Fruit fly (Drosophila melanogaster) whole organism, embryonic: ENCODE measurements around the gene CG18135.

Source experiments
- Atf-2 ChIP-seq: fragments of 200-800 bp; sonication (Bioruptor generic); optimal IDR thresholded peaks from 2 replicates; lab custom pipeline; 2016; ENCODE audit warnings: missing biosample characterization, missing genetic modification characterization
- CG10366 ChIP-seq: fragments of 200-800 bp; sonication (Bioruptor generic); IDR thresholded peaks from 2 replicates; pipeline ENCODE4 v1.3.6; 2022; ENCODE audit warnings: missing biosample characterization, missing genetic modification characterization
- CG12219 ChIP-seq: fragments of 200-800 bp; sonication (Bioruptor generic); optimal IDR thresholded peaks from 3 replicates; lab custom pipeline; 2018; ENCODE audit warnings: missing biosample characterization, mild to moderate bottlenecking, missing genetic modification characterization
- CG12236 ChIP-seq: fragments of 200-800 bp; sonication (Bioruptor generic); optimal IDR thresholded peaks from 2 replicates; lab custom pipeline; 2016; ENCODE audit warnings: missing biosample characterization, missing genetic modification characterization
- CG12744 ChIP-seq: fragments of 200-800 bp; sonication (Bioruptor generic); optimal IDR thresholded peaks from 2 replicates; lab custom pipeline; 2016; ENCODE audit warnings: missing biosample characterization, missing genetic modification characterization
- CG13424 ChIP-seq: fragments of 200-800 bp; sonication (Bioruptor generic); optimal IDR thresholded peaks from 2 replicates; lab custom pipeline; 2019; ENCODE audit warnings: missing biosample characterization, mild to moderate bottlenecking, missing genetic modification characterization, moderate library complexity
- CG14667 ChIP-seq: fragments of 200-800 bp; sonication (Bioruptor generic); IDR thresholded peaks from 2 replicates; pipeline ENCODE4 v1.3.6; 2022; ENCODE audit warnings: missing biosample characterization, missing genetic modification characterization
- CG15514 ChIP-seq: fragments of 200-800 bp; sonication (Bioruptor generic); optimal IDR thresholded peaks from 3 replicates; lab custom pipeline; 2017; ENCODE audit warnings: missing biosample characterization, missing genetic modification characterization, mild to moderate bottlenecking, moderate library complexity, missing genetic modification reagents
- CG16779 ChIP-seq: fragments of 200-800 bp; sonication (Bioruptor generic); IDR thresholded peaks from 2 replicates; pipeline ENCODE4 v1.3.6; 2022; ENCODE audit warnings: missing biosample characterization, missing genetic modification characterization
- CG17361 ChIP-seq: fragments of 200-800 bp; sonication (Bioruptor generic); IDR thresholded peaks from 3 replicates; pipeline ENCODE4 v1.3.6; 2022; ENCODE audit warnings: missing biosample characterization, missing genetic modification characterization
- CG17912 ChIP-seq: fragments of 200-800 bp; sonication (Bioruptor generic); optimal IDR thresholded peaks from 2 replicates; lab custom pipeline; 2018; ENCODE audit warnings: missing biosample characterization, mild to moderate bottlenecking, missing genetic modification characterization
- CG2199 ChIP-seq: fragments of 200-800 bp; sonication (Bioruptor generic); IDR thresholded peaks from 3 replicates; pipeline ENCODE4 v1.3.6; 2022; ENCODE audit warnings: missing biosample characterization, missing genetic modification characterization
- CG31388 ChIP-seq: fragments of 200-800 bp; sonication (Bioruptor generic); optimal IDR thresholded peaks from 2 replicates; lab custom pipeline; 2016; ENCODE audit warnings: missing biosample characterization, missing genetic modification characterization
- CG34376 ChIP-seq: fragments of 200-800 bp; sonication (Bioruptor generic); optimal IDR thresholded peaks from 2 replicates; lab custom pipeline; 2018; ENCODE audit warnings: missing biosample characterization, mild to moderate bottlenecking, missing genetic modification characterization
- CG6683 ChIP-seq: fragments of 200-800 bp; sonication (Bioruptor generic); optimal IDR thresholded peaks from 2 replicates; lab custom pipeline; 2017; ENCODE audit warnings: missing biosample characterization, mild to moderate bottlenecking, missing genetic modification characterization, missing genetic modification reagents
- CG6791 ChIP-seq: fragments of 200-800 bp; sonication (Bioruptor generic); IDR thresholded peaks from 3 replicates; pipeline ENCODE4 v1.3.6; 2022; ENCODE audit warnings: missing biosample characterization, missing genetic modification characterization; ENCODE audit not compliant: partially characterized antibody
- CG7987 ChIP-seq: fragments of 200-800 bp; sonication (Bioruptor generic); optimal IDR thresholded peaks from 2 replicates; lab custom pipeline; 2018; ENCODE audit warnings: missing biosample characterization, mild to moderate bottlenecking, missing genetic modification characterization, moderate library complexity
- CG8089 ChIP-seq: fragments of 200-800 bp; sonication (Bioruptor generic); optimal IDR thresholded peaks from 3 replicates; lab custom pipeline; 2016; ENCODE audit warnings: missing biosample characterization, missing genetic modification characterization
- CTCF ChIP-seq: fragments of 200-800 bp; sonication (Bioruptor generic); optimal IDR thresholded peaks from 2 replicates; lab custom pipeline; 2017; ENCODE audit warnings: missing biosample characterization, mild to moderate bottlenecking, missing genetic modification characterization, moderate library complexity
- CoRest ChIP-seq: fragments of 200-800 bp; sonication (Bioruptor generic); optimal IDR thresholded peaks from 3 replicates; lab custom pipeline; 2018; ENCODE audit warnings: missing biosample characterization, mild to moderate bottlenecking, missing genetic modification characterization, moderate library complexity
- D19B ChIP-seq: fragments of 200-800 bp; sonication (Bioruptor generic); optimal IDR thresholded peaks from 2 replicates; lab custom pipeline; 2017; ENCODE audit warnings: missing biosample characterization, mild to moderate bottlenecking, missing genetic modification characterization
- Doc3 ChIP-seq: fragments of 200-800 bp; sonication (Bioruptor generic); IDR thresholded peaks from 3 replicates; pipeline ENCODE4 v1.3.6; 2022; ENCODE audit warnings: missing biosample characterization, missing genetic modification characterization; ENCODE audit not compliant: partially characterized antibody
- E2f1 ChIP-seq: fragments of 200-800 bp; sonication (Bioruptor generic); IDR thresholded peaks from 2 replicates; pipeline ENCODE4 v1.3.6; 2022; ENCODE audit warnings: missing biosample characterization, missing genetic modification characterization
- E2f2 ChIP-seq: fragments of 200-800 bp; sonication (Bioruptor generic); IDR thresholded peaks from 2 replicates; pipeline ENCODE4 v1.3.6; 2022; ENCODE audit warnings: missing biosample characterization, missing genetic modification characterization
- Ets97D ChIP-seq: fragments of 200-800 bp; sonication (Bioruptor generic); optimal IDR thresholded peaks from 3 replicates; lab custom pipeline; 2016; ENCODE audit warnings: missing biosample characterization, missing genetic modification characterization
- Fer2 ChIP-seq: fragments of 200-800 bp; sonication (Bioruptor generic); optimal IDR thresholded peaks from 2 replicates; lab custom pipeline; 2018; ENCODE audit warnings: missing biosample characterization, mild to moderate bottlenecking, missing genetic modification characterization, moderate library complexity
- GATAe ChIP-seq: fragments of 200-800 bp; sonication (Bioruptor generic); conservative IDR thresholded peaks from 2 replicates; pipeline ENCODE4 v1.3.6; 2022; ENCODE audit warnings: missing biosample characterization, missing genetic modification characterization
- Gug ChIP-seq: fragments of 200-800 bp; sonication (Bioruptor generic); IDR thresholded peaks from 4 replicates; pipeline ENCODE4 v1.3.6; 2022; ENCODE audit warnings: missing biosample characterization, missing genetic modification characterization
- H2.0 ChIP-seq: fragments of 200-800 bp; sonication (Bioruptor generic); IDR thresholded peaks from 2 replicates; pipeline ENCODE4 v1.3.6; 2022; ENCODE audit warnings: missing biosample characterization, missing genetic modification characterization
- NfI ChIP-seq: fragments of 200-800 bp; sonication (Bioruptor generic); optimal IDR thresholded peaks from 3 replicates; lab custom pipeline; 2018; ENCODE audit warnings: missing biosample characterization, mild to moderate bottlenecking, missing genetic modification characterization, moderate library complexity
- Rfx ChIP-seq: fragments of 200-800 bp; sonication (Bioruptor generic); IDR thresholded peaks from 2 replicates; pipeline ENCODE4 v1.3.6; 2022; ENCODE audit warnings: missing biosample characterization, missing genetic modification characterization
- Sry-β ChIP-seq: fragments of 200-800 bp; sonication (Bioruptor generic); optimal IDR thresholded peaks from 2 replicates; lab custom pipeline; 2018; ENCODE audit warnings: missing biosample characterization, mild to moderate bottlenecking, missing genetic modification characterization, moderate library complexity
- btn ChIP-seq: fragments of 200-800 bp; sonication (Bioruptor generic); optimal IDR thresholded peaks from 2 replicates; lab custom pipeline; 2016; ENCODE audit warnings: missing biosample characterization, missing genetic modification characterization
- ci ChIP-seq: fragments of 200-800 bp; sonication (Bioruptor generic); IDR thresholded peaks from 3 replicates; pipeline ENCODE4 v1.3.6; 2022; ENCODE audit warnings: missing biosample characterization, missing genetic modification characterization
- dm ChIP-seq: fragments of 200-800 bp; sonication (Bioruptor generic); optimal IDR thresholded peaks from 3 replicates; lab custom pipeline; 2016; ENCODE audit warnings: missing biosample characterization, missing genetic modification characterization
- dmrt11E ChIP-seq: fragments of 200-800 bp; sonication (Bioruptor generic); optimal IDR thresholded peaks from 3 replicates; lab custom pipeline; 2018; ENCODE audit warnings: missing biosample characterization, mild to moderate bottlenecking, missing genetic modification characterization, moderate library complexity
- gcm ChIP-seq: fragments of 200-800 bp; sonication (Bioruptor generic); optimal IDR thresholded peaks from 2 replicates; lab custom pipeline; 2019; ENCODE audit warnings: missing biosample characterization, mild to moderate bottlenecking, missing genetic modification characterization, moderate library complexity
- gro ChIP-seq: fragments of 200-800 bp; sonication (Bioruptor generic); optimal IDR thresholded peaks from 2 replicates; lab custom pipeline; 2016; ENCODE audit warnings: missing biosample characterization, missing genetic modification characterization
- her ChIP-seq: fragments of 200-800 bp; sonication (Bioruptor generic); optimal IDR thresholded peaks from 2 replicates; lab custom pipeline; 2016; ENCODE audit warnings: missing biosample characterization, missing genetic modification characterization
- inv ChIP-seq: fragments of 200-800 bp; sonication (Bioruptor generic); IDR thresholded peaks from 2 replicates; pipeline ENCODE4 v1.3.6; 2022; ENCODE audit warnings: missing biosample characterization, missing genetic modification characterization; ENCODE audit not compliant: partially characterized antibody
- jigr1 ChIP-seq: fragments of 200-800 bp; sonication (Bioruptor generic); IDR thresholded peaks from 3 replicates; pipeline ENCODE4 v1.3.6; 2022; ENCODE audit warnings: missing biosample characterization, missing genetic modification characterization
- jumu ChIP-seq: fragments of 200-800 bp; sonication (Bioruptor generic); optimal IDR thresholded peaks from 3 replicates; lab custom pipeline; 2016; ENCODE audit warnings: missing biosample characterization, missing genetic modification characterization
- ken ChIP-seq: fragments of 200-800 bp; sonication (Bioruptor generic); IDR thresholded peaks from 3 replicates; pipeline ENCODE4 v1.3.6; 2022; ENCODE audit warnings: missing biosample characterization, missing genetic modification characterization
- lmd ChIP-seq: fragments of 200-800 bp; sonication (Bioruptor generic); IDR thresholded peaks from 2 replicates; pipeline ENCODE4 v1.3.6; 2022; ENCODE audit warnings: missing biosample characterization, missing genetic modification characterization
- onecut ChIP-seq: fragments of 200-800 bp; sonication (Bioruptor generic); IDR thresholded peaks from 2 replicates; pipeline ENCODE4 v1.3.6; 2022; ENCODE audit warnings: missing biosample characterization, missing genetic modification characterization
- psq ChIP-seq: fragments of 200-800 bp; sonication (Bioruptor generic); optimal IDR thresholded peaks from 2 replicates; lab custom pipeline; 2017; ENCODE audit warnings: missing biosample characterization, missing genetic modification characterization
- pzg ChIP-seq: fragments of 200-800 bp; sonication (Bioruptor generic); optimal IDR thresholded peaks from 3 replicates; lab custom pipeline; 2018; ENCODE audit warnings: missing biosample characterization, mild to moderate bottlenecking, missing genetic modification characterization, moderate library complexity
- sob ChIP-seq: fragments of 200-800 bp; sonication (Bioruptor generic); IDR thresholded peaks from 2 replicates; pipeline ENCODE4 v1.3.6; 2022; ENCODE audit warnings: missing biosample characterization, missing genetic modification characterization
- tgo ChIP-seq: fragments of 200-800 bp; sonication (Bioruptor generic); IDR thresholded peaks from 3 replicates; pipeline ENCODE4 v1.3.6; 2022; ENCODE audit warnings: missing biosample characterization, missing genetic modification characterization
- trem ChIP-seq: fragments of 200-800 bp; optimal IDR thresholded peaks from 3 replicates; lab custom pipeline; 2019; ENCODE audit warnings: missing biosample characterization, mild to moderate bottlenecking, missing genetic modification characterization, moderate library complexity
- tup ChIP-seq: fragments of 200-800 bp; sonication (Bioruptor generic); optimal IDR thresholded peaks from 2 replicates; lab custom pipeline; 2016; ENCODE audit warnings: missing biosample characterization, mild to moderate bottlenecking, missing genetic modification characterization, moderate library complexity
- vfl ChIP-seq: fragments of 200-800 bp; sonication (Bioruptor generic); optimal IDR thresholded peaks from 2 replicates; lab custom pipeline; 2016; ENCODE audit warnings: missing biosample characterization, missing genetic modification characterization

CG18135 gene

DNA sequence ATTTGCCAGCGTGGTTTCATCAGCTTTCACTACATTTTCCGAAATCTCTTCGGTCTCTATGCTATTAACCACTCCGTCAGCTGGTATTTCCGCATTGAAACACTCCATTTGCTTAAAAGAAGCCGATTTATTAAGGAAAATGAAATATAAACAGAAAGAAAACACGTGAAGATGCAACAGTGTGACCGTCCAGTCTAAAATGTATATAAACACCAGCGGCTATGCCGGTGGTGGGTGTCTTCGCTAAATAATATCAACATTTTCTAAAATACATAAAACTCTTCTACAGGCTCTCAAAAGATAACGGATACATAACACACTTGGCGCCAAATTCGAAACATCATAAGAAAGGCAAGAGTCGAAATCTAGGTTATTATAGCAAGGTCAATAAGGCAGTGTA lies 2.3 kb upstream of the CG18135 start, which contains the start of gene CG3808 (continued):
- TF ChIP-seq CG7987: peak; percentile 9
- TF ChIP-seq CG12236 (GFP tag; lab: Kevin White, UChicago): no peak
- no peak for TF ChIP-seq CG8089 (GFP tag; lab: Kevin White, UChicago)
- TF ChIP-seq GATAe: no peak
- TF ChIP-seq CG15514: peak; percentile 65
- no peak for TF ChIP-seq CG34376 (GFP tag; lab: Kevin White, UChicago)
- TF ChIP-seq inv (GFP tag; lab: Robert Waterston, UW): no peak
- peak; percentile 99 for TF ChIP-seq dm (GFP tag; lab: Kevin White, UChicago)
- TF ChIP-seq CG12744 (GFP tag; lab: Kevin White, UChicago): peak; percentile 29
- TF ChIP-seq Sry-β: no peak
- peak; percentile 95 for TF ChIP-seq pzg (GFP tag; lab: Kevin White, UChicago)
- no peak for TF ChIP-seq Fer2 (tag; lab: Kevin White, UChicago)
- no peak for TF ChIP-seq CG14667 (GFP tag; lab: Robert Waterston, UW)
- TF ChIP-seq Gug (GFP tag; lab: Robert Waterston, UW): no peak; the same call in 3 of the 4 replicates
- TF ChIP-seq Atf-2 (GFP tag; lab: Kevin White, UChicago): no peak
- TF ChIP-seq ci (GFP tag; lab: Robert Waterston, UW): 0 out of 3 replicates have a peak, but pooled peaks have one; percentile 9
- TF ChIP-seq E2f1 (GFP tag; lab: Robert Waterston, UW): 0 out of 2 replicates have a peak, but pooled peaks have one; percentile 20
- no peak for TF ChIP-seq Doc3
- 0 out of 3 replicates have a peak, but pooled peaks have one; percentile 24 for TF ChIP-seq ken
- peak; percentile 71; the same call in 2 of the 3 replicates for TF ChIP-seq CG2199 (GFP tag; lab: Robert Waterston, UW)
- peak; percentile 1 for TF ChIP-seq NfI (GFP tag; lab: Kevin White, UChicago)
- TF ChIP-seq gro (GFP tag; lab: Kevin White, UChicago): peak; percentile 83
- peak; percentile 89 for TF ChIP-seq Ets97D (GFP tag; lab: Kevin White, UChicago)
- TF ChIP-seq E2f2 (GFP tag; lab: Robert Waterston, UW): peak; percentile 100
- peak; percentile 34; the same call in 1 of the 2 replicates for TF ChIP-seq Rfx
- TF ChIP-seq vfl (GFP tag; lab: Kevin White, UChicago): peak; percentile 30
- no peak for TF ChIP-seq onecut
- TF ChIP-seq gcm: peak; percentile 34
- peak; percentile 59 for TF ChIP-seq sob (GFP tag; lab: Robert Waterston, UW)
- TF ChIP-seq CTCF (GFP tag; lab: Kevin White, UChicago): peak; percentile 35
- peak; percentile 55 for TF ChIP-seq CoRest
- no peak for TF ChIP-seq CG31388
- TF ChIP-seq CG17912: no peak
- 0 out of 3 replicates have a peak, but pooled peaks have one; percentile 27 for TF ChIP-seq CG17361 (GFP tag; lab: Robert Waterston, UW)
- peak; percentile 7 for TF ChIP-seq CG6683 (GFP tag; lab: Kevin White, UChicago)
- TF ChIP-seq btn (GFP tag; lab: Kevin White, UChicago): peak; percentile 4
- TF ChIP-seq lmd (GFP tag; lab: Robert Waterston, UW): no peak
- no peak for TF ChIP-seq tup (GFP tag; lab: Kevin White, UChicago)
- TF ChIP-seq H2.0 (GFP tag; lab: Robert Waterston, UW): no peak
- TF ChIP-seq jumu: peak; percentile 67
- TF ChIP-seq CG13424 (tag; lab: Kevin White, UChicago): peak; percentile 28
- peak; percentile 21; the same call in 1 of the 3 replicates for TF ChIP-seq tgo (GFP tag; lab: Robert Waterston, UW)
- TF ChIP-seq her (GFP tag; lab: Kevin White, UChicago): peak; percentile 22
- no peak for TF ChIP-seq CG10366 (GFP tag; lab: Robert Waterston, UW)
- no peak for TF ChIP-seq dmrt11E (tag; lab: Kevin White, UChicago)
- 0 out of 3 replicates have a peak, but pooled peaks have one; percentile 46 for TF ChIP-seq CG6791
- no peak for TF ChIP-seq jigr1 (GFP tag; lab: Robert Waterston, UW)
- TF ChIP-seq psq (GFP tag; lab: Kevin White, UChicago): peak; percentile 89
- peak; percentile 35 for TF ChIP-seq trem (tag; lab: Kevin White, UChicago)
- no peak for TF ChIP-seq D19B (GFP tag; lab: Kevin White, UChicago)
- no peak for TF ChIP-seq CG16779
- no peak for TF ChIP-seq CG12219 (GFP tag; lab: Kevin White, UChicago)
